Worm (Caenorhabditis elegans) whole organism, L3 larva: ENCODE data around the gene K01D12.10.
"Not testable (repeated sequence)": the region's sequence is repeated elsewhere in the genome, so short reads cannot be mapped to it uniquely, and the experiment has no call there.

Experiments used
- ZK546.5 ChIP-seq: sonication (generic microtip); optimal IDR thresholded peaks from 2 replicates; lab custom pipeline; 2017; ENCODE audit warnings: missing biosample characterization, missing genetic modification characterization
- ceh-16 ChIP-seq: sonication (generic microtip); optimal IDR thresholded peaks from 2 replicates; lab custom pipeline; 2017; ENCODE audit warnings: missing biosample characterization, missing genetic modification characterization
- ceh-28 ChIP-seq: fragments of 150-350 bp; optimal IDR thresholded peaks from 2 replicates; lab custom pipeline; 2014; ENCODE audit warnings: missing biosample characterization, missing genetic modification reagents, missing genetic modification characterization
- ceh-9 ChIP-seq: sonication (generic microtip); optimal IDR thresholded peaks from 2 replicates; lab custom pipeline; 2018; ENCODE audit warnings: missing biosample characterization, missing genetic modification characterization
- daf-12 ChIP-seq: fragments of 150-350 bp; optimal IDR thresholded peaks from 2 replicates; lab custom pipeline; 2014; ENCODE audit warnings: missing biosample characterization, missing genetic modification reagents, missing genetic modification characterization
- egl-27 ChIP-seq: sonication (generic microtip); optimal IDR thresholded peaks from 4 replicates; lab custom pipeline; 2017; ENCODE audit warnings: missing biosample characterization, missing genetic modification reagents, missing genetic modification characterization
- egl-5 ChIP-seq: fragments of 150-350 bp; optimal IDR thresholded peaks from 2 replicates; lab custom pipeline; 2017; ENCODE audit warnings: missing biosample characterization, missing genetic modification reagents, missing genetic modification characterization, inconsistent platforms
- elt-1 ChIP-seq: fragments of 150-350 bp; optimal IDR thresholded peaks from 2 replicates; lab custom pipeline; 2014; ENCODE audit warnings: missing biosample characterization, missing genetic modification characterization
- elt-2 ChIP-seq: sonication (generic microtip); optimal IDR thresholded peaks from 2 replicates; lab custom pipeline; 2016; ENCODE audit warnings: missing genetic modification reagents, mild to moderate bottlenecking, missing genetic modification characterization, missing compliant biosample characterization
- elt-3 ChIP-seq, 3 experiments: fragments of 150-350 bp in 1 of 3; sonication (generic microtip) in 2 of 3; optimal IDR thresholded peaks; 2 replicates in 2 of 3; 4 replicates in 1 of 3; lab custom pipeline; 2014 to 2017; ENCODE audit warnings: missing biosample characterization in 3 of 3, missing genetic modification characterization in 3 of 3
- fkh-2 ChIP-seq: fragments of 150-350 bp; optimal IDR thresholded peaks from 2 replicates; lab custom pipeline; 2014; ENCODE audit warnings: missing biosample characterization, missing genetic modification reagents, missing genetic modification characterization
- fos-1 ChIP-seq: fragments of 150-350 bp; optimal IDR thresholded peaks from 2 replicates; lab custom pipeline; 2014; ENCODE audit warnings: missing biosample characterization, missing genetic modification characterization
- jun-1 ChIP-seq: fragments of 150-350 bp; optimal IDR thresholded peaks from 2 replicates; lab custom pipeline; 2014; ENCODE audit warnings: missing biosample characterization, missing genetic modification reagents, missing genetic modification characterization
- lin-15B ChIP-seq: fragments of 150-350 bp; optimal IDR thresholded peaks from 2 replicates; lab custom pipeline; 2014; ENCODE audit warnings: missing biosample characterization, missing genetic modification characterization
- lsy-12 ChIP-seq: sonication (generic microtip); optimal IDR thresholded peaks from 2 replicates; lab custom pipeline; 2016; ENCODE audit warnings: mild to moderate bottlenecking, missing genetic modification characterization, missing compliant biosample characterization
- mdl-1 ChIP-seq: fragments of 150-350 bp; optimal IDR thresholded peaks from 2 replicates; lab custom pipeline; 2014; ENCODE audit warnings: missing biosample characterization, missing genetic modification characterization
- nfya-1 ChIP-seq: sonication (generic microtip); optimal IDR thresholded peaks from 2 replicates; lab custom pipeline; 2017; ENCODE audit warnings: missing genetic modification characterization, mild to moderate bottlenecking, missing compliant biosample characterization, antibody characterized with exemption, moderate library complexity; ENCODE audit not compliant: insufficient read depth
- nhr-11 ChIP-seq: fragments of 150-350 bp; optimal IDR thresholded peaks from 2 replicates; lab custom pipeline; 2014; ENCODE audit warnings: missing biosample characterization, missing genetic modification characterization
- nhr-12 ChIP-seq: fragments of 150-350 bp; optimal IDR thresholded peaks from 2 replicates; lab custom pipeline; 2014; ENCODE audit warnings: missing biosample characterization, missing genetic modification characterization
- nhr-23 ChIP-seq: fragments of 150-350 bp; optimal IDR thresholded peaks from 2 replicates; lab custom pipeline; 2014; ENCODE audit warnings: missing biosample characterization, missing genetic modification reagents, missing genetic modification characterization
- nhr-237 ChIP-seq: fragments of 150-350 bp; optimal IDR thresholded peaks from 2 replicates; lab custom pipeline; 2014; ENCODE audit warnings: missing biosample characterization, missing genetic modification characterization
- nhr-67 ChIP-seq: fragments of 150-350 bp; optimal IDR thresholded peaks from 2 replicates; lab custom pipeline; 2014; ENCODE audit warnings: missing biosample characterization, missing genetic modification characterization
- nhr-76 ChIP-seq: fragments of 150-350 bp; sonication (generic microtip); optimal IDR thresholded peaks from 5 replicates; lab custom pipeline; 2014; ENCODE audit warnings: missing biosample characterization, missing genetic modification characterization
- nhr-77 ChIP-seq: fragments of 150-350 bp; optimal IDR thresholded peaks from 2 replicates; lab custom pipeline; 2014; ENCODE audit warnings: missing biosample characterization, missing genetic modification characterization
- pqm-1 ChIP-seq: fragments of 150-350 bp; optimal IDR thresholded peaks from 2 replicates; lab custom pipeline; 2017; ENCODE audit warnings: missing biosample characterization, missing genetic modification characterization, inconsistent platforms
- snpc-4 ChIP-seq: fragments of 150-350 bp; optimal IDR thresholded peaks from 2 replicates; lab custom pipeline; 2014; ENCODE audit warnings: missing biosample characterization, missing genetic modification characterization
- tbx-2 ChIP-seq: sonication (generic microtip); optimal IDR thresholded peaks from 2 replicates; lab custom pipeline; 2016; ENCODE audit warnings: mild to moderate bottlenecking, missing genetic modification characterization, missing compliant biosample characterization
- unc-39 ChIP-seq: sonication (generic microtip); optimal IDR thresholded peaks from 4 replicates; lab custom pipeline; 2017; ENCODE audit warnings: missing biosample characterization, missing genetic modification characterization
- unc-62 ChIP-seq: fragments of 150-350 bp; sonication (generic microtip); optimal IDR thresholded peaks from 4 replicates; lab custom pipeline; 2014; ENCODE audit warnings: missing biosample characterization, missing genetic modification reagents, missing genetic modification characterization
- zag-1 ChIP-seq: fragments of 150-350 bp; optimal IDR thresholded peaks from 2 replicates; lab custom pipeline; 2014; ENCODE audit warnings: missing biosample characterization, missing genetic modification characterization
- ztf-11 ChIP-seq: fragments of 150-350 bp; optimal IDR thresholded peaks from 2 replicates; lab custom pipeline; 2014; ENCODE audit warnings: missing biosample characterization, missing genetic modification characterization

The K01D12.10 gene

DNA sequence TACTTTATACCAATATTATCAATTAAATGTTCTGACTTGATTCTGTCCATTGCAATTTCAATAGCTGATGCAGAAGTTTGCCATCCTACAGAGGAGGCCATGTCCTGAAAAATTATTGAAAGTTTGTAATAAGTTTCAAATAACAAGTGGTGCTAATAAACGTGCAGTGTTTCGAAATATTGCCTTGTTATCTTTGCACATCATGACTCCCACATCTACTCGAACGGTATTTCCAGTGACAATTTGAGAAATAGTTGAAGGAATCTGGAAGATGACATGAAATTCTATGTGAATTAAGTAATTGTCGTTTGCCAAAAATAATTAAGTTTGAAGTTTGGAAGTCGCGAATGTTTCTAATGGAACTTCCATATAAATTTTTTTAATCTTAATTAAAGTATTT lies 36.6 kb upstream of the K01D12.10 start, which contains the start of gene gcy-13:
TSS of gene gcy-13 (minus strand) at position 101 of the 400 bp plus-strand sequence.
- TF ChIP-seq nhr-77 (no peak), nhr-237 (no peak)

- no peak for TF ChIP-seq snpc-4
- TF ChIP-seq ceh-16 (tag; lab: Kevin White, UChicago), result no peak
- TF ChIP-seq nhr-11 (tag; lab: Kevin White, UChicago), result no peak
- no peak for TF ChIP-seq fkh-2 (tag; lab: Kevin White, UChicago)
- TF ChIP-seq lsy-12, result no peak
- no peak for TF ChIP-seq mdl-1 (tag; lab: Kevin White, UChicago)
- TF ChIP-seq elt-3 (tag; optimal IDR thresholded peaks at IDR 0.05; lab: Kevin White, UChicago), result no peak
- TF ChIP-seq nhr-76 (tag; lab: Kevin White, UChicago), result no peak
- no peak for TF ChIP-seq elt-2 (tag; lab: Kevin White, UChicago)
- no peak for TF ChIP-seq ceh-9
- TF ChIP-seq egl-27 (tag; lab: Kevin White, UChicago), result no peak
- no peak for TF ChIP-seq pqm-1
- TF ChIP-seq nhr-67, result no peak
- no peak for TF ChIP-seq daf-12
- no peak for TF ChIP-seq unc-39 (tag; lab: Kevin White, UChicago)
- TF ChIP-seq zag-1, result no peak
- no peak for TF ChIP-seq nhr-237
- TF ChIP-seq fos-1 (tag; lab: Kevin White, UChicago), result no peak
Observed at ce11 chrV:12371386-12371785, 34.6 kb upstream of the K01D12.10 start, which contains the start of gene F23H12.7. Gene F23H12.7 (plus strand): TSS chrV:12371686.

- TF ChIP-seq ceh-16 (tag; lab: Kevin White, UChicago); elt-2 (tag; lab: Kevin White, UChicago); lsy-12: not testable (repeated sequence)
Observed at ce11 chrV:12374252-12374651, 31.8 kb upstream of the K01D12.10 start, which contains the start of gene F23H12.10. Gene F23H12.10 (minus strand): TSS chrV:12374263.

- TF ChIP-seq nhr-23, result no peak
- TF ChIP-seq fos-1 (tag; lab: Kevin White, UChicago), result no peak
- no peak for TF ChIP-seq egl-27 (tag; lab: Kevin White, UChicago)
- TF ChIP-seq zag-1, result no peak
- TF ChIP-seq fkh-2 (tag; lab: Kevin White, UChicago), result no peak
- TF ChIP-seq tbx-2, result no peak
- TF ChIP-seq ZK546.5 (tag; lab: Kevin White, UChicago), result no peak
- no peak for TF ChIP-seq nhr-11 (tag; lab: Kevin White, UChicago)
- TF ChIP-seq unc-62, result no peak
- no peak for TF ChIP-seq ztf-11 (tag; lab: Kevin White, UChicago)
- no peak for TF ChIP-seq ceh-16 (tag; lab: Kevin White, UChicago)
- TF ChIP-seq lsy-12, result no peak
- no peak for TF ChIP-seq snpc-4
- no peak for TF ChIP-seq nhr-12
- no peak for TF ChIP-seq ceh-28
Observed at ce11 chrV:12377256-12377655, 28.8 kb upstream of the K01D12.10 start, which contains the start of gene K01D12.1. Gene K01D12.1 (plus strand): TSS chrV:12377556.

DNA sequence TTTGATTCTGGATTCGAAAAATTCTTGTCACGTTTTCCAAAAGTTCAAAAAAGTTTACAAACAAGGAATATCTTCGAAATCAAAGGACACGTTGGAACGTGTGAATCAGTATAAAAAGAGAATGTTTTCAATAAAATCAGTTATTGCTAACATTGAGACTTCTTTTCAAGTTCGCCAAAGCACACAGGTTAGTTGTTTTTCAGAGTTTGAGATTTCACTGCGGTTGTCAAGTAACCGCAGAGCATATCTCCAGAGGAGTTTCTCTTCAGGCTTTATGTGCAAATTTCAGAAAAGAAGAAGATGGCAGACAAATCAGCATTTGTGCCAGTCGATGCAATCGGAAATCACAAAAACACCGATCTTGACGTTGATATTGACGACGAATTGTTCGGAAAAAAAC lies 19.9 kb upstream of the K01D12.10 start, which contains the start of gene K01D12.15:
TSS of gene K01D12.15 (plus strand) at position 301 of the 400 bp plus-strand sequence.
- TF ChIP-seq elt-3 (tag; optimal IDR thresholded peaks at IDR 0.05; lab: Kevin White, UChicago) (no peak), nhr-77 (no peak), mdl-1 (tag; lab: Kevin White, UChicago) (no peak), fkh-2 (tag; lab: Kevin White, UChicago) (no peak), jun-1 (no peak), snpc-4 (no peak), ceh-16 (tag; lab: Kevin White, UChicago) (no peak), lin-15B (tag; lab: Kevin White, UChicago) (no peak)

ce11 chrV:12395699-12396098 lies 10.3 kb upstream of the K01D12.10 start, which contains the start of gene twk-14:
Gene twk-14 (minus strand): TSS chrV:12395706.
- TF ChIP-seq tbx-2 (no peak), ZK546.5 (tag; lab: Kevin White, UChicago) (no peak), elt-2 (tag; lab: Kevin White, UChicago) (no peak)

DNA sequence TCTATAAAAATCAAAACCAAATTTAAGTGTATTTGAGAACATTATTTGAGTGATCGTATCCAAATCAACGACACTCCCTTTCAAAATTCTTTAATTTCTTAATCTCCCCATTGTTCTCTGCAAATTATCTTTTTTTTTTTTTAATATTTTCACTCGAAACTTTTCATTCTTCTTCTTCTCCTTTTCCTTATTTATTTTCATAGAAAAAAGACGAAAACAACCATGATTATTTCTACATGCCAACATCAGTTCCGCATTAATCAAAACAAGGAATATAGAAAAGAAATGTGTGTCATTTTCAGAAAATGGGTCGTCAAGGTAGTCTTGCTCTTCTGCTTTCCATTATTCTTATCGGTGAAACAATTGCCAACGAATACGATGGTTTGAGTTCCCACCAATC lies 8.5 kb upstream of the K01D12.10 start, which contains the start of gene K01D12.5:
TSS of gene K01D12.5 (plus strand) at position 301 of the 400 bp plus-strand sequence.
- TF ChIP-seq pqm-1 (no peak), snpc-4 (no peak), ceh-28 (no peak), egl-5 (tag; lab: Kevin White, UChicago) (no peak), elt-1 (no peak), nfya-1 (tag; lab: Kevin White, UChicago) (no peak)
